Worm (Caenorhabditis elegans) whole organism, L2 larva: Measurements from ENCODE around the gene nhr-6.
A peak's percentile ranks its signal among the peaks of the same experiment; 100 is the strongest.

ENCODE experiments used
- C34F6.9 ChIP-seq: fragments of 150-350 bp; optimal IDR thresholded peaks from 2 replicates; lab custom pipeline; 2014; ENCODE audit warnings: missing biosample characterization, missing genetic modification characterization
- F13H6.1 ChIP-seq: sonication (generic microtip); optimal IDR thresholded peaks from 2 replicates; lab custom pipeline; 2016; ENCODE audit warnings: missing genetic modification characterization, missing compliant biosample characterization
- Y55F3AM.14 ChIP-seq: fragments of 200-800 bp; sonication (Bioruptor generic); optimal IDR thresholded peaks from 2 replicates; lab custom pipeline; 2018; ENCODE audit warnings: mild to moderate bottlenecking, missing genetic modification characterization, missing compliant biosample characterization
- ZK546.5 ChIP-seq: sonication (generic microtip); optimal IDR thresholded peaks from 2 replicates; lab custom pipeline; 2017; ENCODE audit warnings: missing biosample characterization, missing genetic modification characterization
- aly-2 ChIP-seq: fragments of 150-350 bp; optimal IDR thresholded peaks from 2 replicates; lab custom pipeline; 2014; ENCODE audit warnings: missing biosample characterization, missing genetic modification characterization
- ama-1 ChIP-seq: fragments of 150-350 bp; optimal IDR thresholded peaks from 2 replicates; lab custom pipeline; 2018; ENCODE audit warnings: inconsistent platforms
- blmp-1 ChIP-seq: sonication (generic microtip); optimal IDR thresholded peaks from 2 replicates; lab custom pipeline; 2017; ENCODE audit warnings: missing genetic modification characterization, mild to moderate bottlenecking, missing compliant biosample characterization, antibody characterized with exemption, moderate library complexity; ENCODE audit not compliant: insufficient read depth
- ceh-16 ChIP-seq: fragments of 150-350 bp; optimal IDR thresholded peaks from 2 replicates; lab custom pipeline; 2014; ENCODE audit warnings: missing biosample characterization, missing genetic modification characterization
- ceh-82 ChIP-seq: fragments of 150-350 bp; optimal IDR thresholded peaks from 2 replicates; lab custom pipeline; 2014; ENCODE audit warnings: missing biosample characterization, missing genetic modification characterization
- crh-2 ChIP-seq: sonication (generic microtip); optimal IDR thresholded peaks from 2 replicates; lab custom pipeline; 2017; ENCODE audit warnings: missing biosample characterization, missing genetic modification characterization
- dmd-4 ChIP-seq: sonication (generic microtip); optimal IDR thresholded peaks from 2 replicates; lab custom pipeline; 2017; ENCODE audit warnings: missing biosample characterization, missing genetic modification characterization
- egl-27 ChIP-seq: sonication (generic microtip); optimal IDR thresholded peaks from 3 replicates; lab custom pipeline; 2017; ENCODE audit warnings: missing biosample characterization, missing genetic modification reagents, missing genetic modification characterization
- elt-3 ChIP-seq: sonication (generic microtip); optimal IDR thresholded peaks from 2 replicates; lab custom pipeline; 2017; ENCODE audit warnings: missing biosample characterization, missing genetic modification characterization
- gmeb-1 ChIP-seq: fragments of 150-350 bp; optimal IDR thresholded peaks from 2 replicates; lab custom pipeline; 2014; ENCODE audit warnings: missing biosample characterization, missing genetic modification characterization
- lin-11 ChIP-seq: fragments of 150-350 bp; sonication (generic microtip); optimal IDR thresholded peaks from 2 replicates; lab custom pipeline; 2014; ENCODE audit warnings: missing biosample characterization, missing genetic modification characterization, inconsistent platforms, mixed read lengths
- lin-13 ChIP-seq: fragments of 150-350 bp; optimal IDR thresholded peaks from 2 replicates; lab custom pipeline; 2014; ENCODE audit warnings: missing biosample characterization, missing genetic modification reagents, missing genetic modification characterization
- lin-39 ChIP-seq: fragments of 150-350 bp; optimal IDR thresholded peaks from 2 replicates; lab custom pipeline; 2014; ENCODE audit warnings: missing biosample characterization, missing genetic modification reagents, missing genetic modification characterization
- lsy-2 ChIP-seq, 2 experiments: fragments of 150-350 bp in 1 of 2; sonication (generic microtip) in 1 of 2; optimal IDR thresholded peaks; 2 replicates each; lab custom pipeline; 2014 to 2017; ENCODE audit warnings: missing biosample characterization in 2 of 2, missing genetic modification characterization in 2 of 2
- mbf-1 ChIP-seq: sonication (generic microtip); optimal IDR thresholded peaks from 2 replicates; lab custom pipeline; 2017; ENCODE audit warnings: missing biosample characterization, missing genetic modification characterization
- mdl-1 ChIP-seq, 2 experiments: fragments of 150-350 bp in 1 of 2; sonication (generic microtip) in 1 of 2; optimal IDR thresholded peaks; 2 replicates each; lab custom pipeline; 2017; ENCODE audit warnings: missing biosample characterization in 2 of 2, missing genetic modification characterization in 2 of 2
- nhr-10 ChIP-seq: sonication (generic microtip); optimal IDR thresholded peaks from 2 replicates; lab custom pipeline; 2017; ENCODE audit warnings: missing biosample characterization, missing genetic modification characterization
- nhr-11 ChIP-seq: fragments of 150-350 bp; optimal IDR thresholded peaks from 2 replicates; lab custom pipeline; 2014; ENCODE audit warnings: missing biosample characterization, missing genetic modification characterization
- nhr-12 ChIP-seq: fragments of 150-350 bp; optimal IDR thresholded peaks from 2 replicates; lab custom pipeline; 2014; ENCODE audit warnings: missing biosample characterization, missing genetic modification characterization
- nhr-129 ChIP-seq: fragments of 150-350 bp; optimal IDR thresholded peaks from 2 replicates; lab custom pipeline; 2014; ENCODE audit warnings: missing biosample characterization, missing genetic modification characterization
- nhr-21 ChIP-seq: fragments of 150-350 bp; optimal IDR thresholded peaks from 2 replicates; lab custom pipeline; 2014; ENCODE audit warnings: missing biosample characterization, missing genetic modification characterization
- nhr-23 ChIP-seq: fragments of 150-350 bp; optimal IDR thresholded peaks from 2 replicates; lab custom pipeline; 2014; ENCODE audit warnings: missing biosample characterization, missing genetic modification reagents, missing genetic modification characterization
- nhr-237 ChIP-seq: fragments of 150-350 bp; optimal IDR thresholded peaks from 2 replicates; lab custom pipeline; 2014; ENCODE audit warnings: missing biosample characterization, missing genetic modification characterization
- nhr-25 ChIP-seq: fragments of 150-350 bp; sonication (generic microtip); optimal IDR thresholded peaks from 3 replicates; lab custom pipeline; 2014; ENCODE audit warnings: missing biosample characterization, missing genetic modification characterization
- nhr-6 ChIP-seq: fragments of 150-350 bp; optimal IDR thresholded peaks from 2 replicates; lab custom pipeline; 2014; ENCODE audit warnings: missing biosample characterization, missing genetic modification characterization
- nhr-77 ChIP-seq: fragments of 150-350 bp; optimal IDR thresholded peaks from 2 replicates; lab custom pipeline; 2014; ENCODE audit warnings: missing biosample characterization, missing genetic modification characterization
- sem-4 ChIP-seq: fragments of 150-350 bp; optimal IDR thresholded peaks from 2 replicates; lab custom pipeline; 2014; ENCODE audit warnings: missing biosample characterization, missing genetic modification reagents, missing genetic modification characterization
- skn-1 ChIP-seq: sonication (generic microtip); optimal IDR thresholded peaks from 2 replicates; lab custom pipeline; 2017; ENCODE audit warnings: missing biosample characterization, missing genetic modification characterization
- sma-9 ChIP-seq, 2 experiments: fragments of 150-350 bp in 1 of 2; sonication (generic microtip) in 1 of 2; optimal IDR thresholded peaks; 2 replicates each; lab custom pipeline; 2014 to 2016; ENCODE audit warnings: missing genetic modification characterization in 2 of 2, mild to moderate bottlenecking in 1 of 2, missing biosample characterization in 1 of 2, missing compliant biosample characterization in 1 of 2, missing genetic modification reagents in 1 of 2, moderate library complexity in 1 of 2
- snpc-4 ChIP-seq: fragments of 150-350 bp; optimal IDR thresholded peaks from 2 replicates; lab custom pipeline; 2014; ENCODE audit warnings: missing biosample characterization, missing genetic modification characterization
- unc-39 ChIP-seq: fragments of 150-350 bp; optimal IDR thresholded peaks from 2 replicates; lab custom pipeline; 2014; ENCODE audit warnings: missing biosample characterization, missing genetic modification characterization
- unc-55 ChIP-seq: fragments of 150-350 bp; sonication (generic microtip); optimal IDR thresholded peaks from 3 replicates; lab custom pipeline; 2014; ENCODE audit warnings: missing biosample characterization, missing genetic modification reagents, missing genetic modification characterization
- zag-1 ChIP-seq: fragments of 150-350 bp; optimal IDR thresholded peaks from 2 replicates; lab custom pipeline; 2014; ENCODE audit warnings: missing biosample characterization, missing genetic modification characterization
- ztf-11 ChIP-seq: sonication (generic microtip); optimal IDR thresholded peaks from 2 replicates; lab custom pipeline; 2017; ENCODE audit warnings: missing biosample characterization, missing genetic modification characterization

nhr-6 gene

ce11 chrIII:3542105-3542504, 31.3 kb upstream of the nhr-6 start (continued):
- TF ChIP-seq nhr-129 (peak; percentile 22), lin-39 (no peak), C34F6.9 (tag; lab: Kevin White, UChicago) (peak; percentile 35), unc-55 (GFP tag; lab: Kevin White, UChicago) (peak; percentile 28), mdl-1 (tag; optimal IDR thresholded peaks at IDR 0.05; lab: Kevin White, UChicago) (no peak), dmd-4 (tag; lab: Kevin White, UChicago) (no peak)

DNA sequence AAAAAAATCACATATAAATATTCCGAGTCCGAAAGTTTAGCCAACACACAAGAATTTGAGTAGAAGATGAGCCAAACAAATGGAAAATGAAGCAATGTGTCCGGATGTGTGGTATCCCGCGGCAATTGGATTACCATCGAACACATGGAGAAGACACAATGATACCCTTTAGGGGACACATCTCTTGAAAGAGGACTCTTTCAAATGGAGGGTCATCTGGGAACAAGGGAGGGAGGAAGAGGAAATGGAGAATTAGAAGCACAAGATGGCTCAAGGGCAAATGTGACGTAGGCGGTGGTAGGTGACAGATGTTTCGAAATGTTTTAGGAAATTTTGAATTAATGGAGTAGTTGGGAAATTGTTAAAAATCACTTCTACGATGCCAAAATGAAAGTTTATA, 30.3 kb upstream of the nhr-6 start:
- TF ChIP-seq ceh-82: no peak
- TF ChIP-seq lin-13 (GFP tag; lab: Kevin White, UChicago): no peak
- TF ChIP-seq mdl-1 (tag; optimal IDR thresholded peaks at IDR 0.05; lab: Kevin White, UChicago): no peak
- TF ChIP-seq zag-1 (tag; lab: Kevin White, UChicago): peak; percentile 47
- no peak for TF ChIP-seq skn-1 (tag; lab: Kevin White, UChicago)
- no peak for TF ChIP-seq lin-11 (tag; lab: Kevin White, UChicago)
- TF ChIP-seq C34F6.9 (tag; lab: Kevin White, UChicago): peak; percentile 24
- peak; percentile 1 for TF ChIP-seq sma-9 (GFP tag; optimal IDR thresholded peaks at IDR 0.05; lab: Kevin White, UChicago)
- TF ChIP-seq sma-9 (tag; optimal IDR thresholded peaks at IDR 0.05; lab: Kevin White, UChicago): no peak
- peak; percentile 43 for TF ChIP-seq sem-4 (tag; lab: Kevin White, UChicago)
- TF ChIP-seq nhr-77 (tag; lab: Kevin White, UChicago): no peak

ce11 chrIII:3546323-3546722, 27.1 kb upstream of the nhr-6 start, which contains the start of gene C54C6.7:
Gene C54C6.7 (minus strand): TSS chrIII:3546423.
- TF ChIP-seq nhr-6 (tag; lab: Kevin White, UChicago): no peak

DNA sequence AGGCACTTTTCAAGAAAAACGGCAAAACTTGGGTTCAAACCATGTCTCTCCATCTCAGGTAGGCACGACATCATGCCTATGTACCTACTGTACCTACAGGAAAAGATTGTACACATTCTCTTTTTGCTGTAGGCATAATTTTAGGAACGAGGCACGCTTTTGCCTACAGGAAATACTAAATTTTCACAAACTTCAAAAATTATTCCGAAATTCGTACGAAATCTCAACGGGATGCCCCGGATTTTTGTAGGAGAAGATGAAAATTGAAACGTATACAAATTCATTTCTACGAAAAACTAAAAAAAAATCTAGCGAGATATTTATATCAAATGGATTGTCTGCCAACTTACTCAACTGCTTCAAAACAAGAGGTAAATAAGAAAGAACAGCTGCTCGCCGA, 25.4 kb upstream of the nhr-6 start, which contains the start of gene C54C6.11:
Gene C54C6.11 (plus strand): TSS at position 301 of the 400 bp plus-strand sequence.
- TF ChIP-seq ZK546.5 (tag; lab: Kevin White, UChicago): no peak
- no peak for TF ChIP-seq gmeb-1 (tag; lab: Kevin White, UChicago)
- no peak for TF ChIP-seq nhr-25
- TF ChIP-seq unc-55 (GFP tag; lab: Kevin White, UChicago): no peak
- no peak for TF ChIP-seq ztf-11 (tag; lab: Kevin White, UChicago)
- TF ChIP-seq lin-13 (GFP tag; lab: Kevin White, UChicago): no peak
- no peak for TF ChIP-seq lin-11 (tag; lab: Kevin White, UChicago)
- no peak for TF ChIP-seq egl-27 (tag; lab: Kevin White, UChicago)
- no peak for TF ChIP-seq nhr-21 (tag; lab: Kevin White, UChicago)
- TF ChIP-seq ceh-16 (tag; lab: Kevin White, UChicago): no peak
- TF ChIP-seq nhr-129: no peak
- no peak for TF ChIP-seq nhr-77 (tag; lab: Kevin White, UChicago)
- TF ChIP-seq mdl-1 (tag; optimal IDR thresholded peaks at IDR 0.05; lab: Kevin White, UChicago): no peak
- no peak for TF ChIP-seq nhr-12 (tag; lab: Kevin White, UChicago)
- no peak for TF ChIP-seq aly-2 (tag; lab: Kevin White, UChicago)
- TF ChIP-seq C34F6.9 (tag; lab: Kevin White, UChicago): no peak
- no peak for TF ChIP-seq F13H6.1 (tag; lab: Kevin White, UChicago)
- TF ChIP-seq Y55F3AM.14: no peak
- no peak for TF ChIP-seq nhr-11 (tag; lab: Kevin White, UChicago)

ce11 chrIII:3549750-3550149, 23.6 kb upstream of the nhr-6 start, which contains the start of gene C54C6.5:
Gene C54C6.5 (minus strand): TSS chrIII:3549850.
- TF ChIP-seq ztf-11 (tag; lab: Kevin White, UChicago): no peak
- TF ChIP-seq ceh-82: no peak
- TF ChIP-seq crh-2 (tag; lab: Kevin White, UChicago): no peak
- TF ChIP-seq lin-11 (tag; lab: Kevin White, UChicago): no peak
- no peak for TF ChIP-seq egl-27 (tag; lab: Kevin White, UChicago)
- no peak for TF ChIP-seq sma-9 (GFP tag; optimal IDR thresholded peaks at IDR 0.05; lab: Kevin White, UChicago)
- no peak for TF ChIP-seq sma-9 (tag; optimal IDR thresholded peaks at IDR 0.05; lab: Kevin White, UChicago)
- TF ChIP-seq nhr-237: no peak
- no peak for TF ChIP-seq lsy-2 (tag; optimal IDR thresholded peaks at IDR 0.05; lab: Kevin White, UChicago)
- no peak for TF ChIP-seq blmp-1 (tag; lab: Kevin White, UChicago)
- no peak for TF ChIP-seq nhr-25
- TF ChIP-seq nhr-23 (tag; lab: Kevin White, UChicago): no peak
- no peak for TF ChIP-seq elt-3 (tag; lab: Kevin White, UChicago)
- TF ChIP-seq ZK546.5 (tag; lab: Kevin White, UChicago): no peak
- TF ChIP-seq unc-39 (tag; lab: Kevin White, UChicago): no peak
- TF ChIP-seq ama-1 (lab: Kevin White, UChicago): no peak
- TF ChIP-seq nhr-10: no peak
- no peak for TF ChIP-seq snpc-4 (tag; lab: Kevin White, UChicago)
- TF ChIP-seq mbf-1 (tag; lab: Kevin White, UChicago): no peak
- TF ChIP-seq skn-1 (tag; lab: Kevin White, UChicago): no peak
